Worm (Caenorhabditis elegans) whole organism, late embryonic: Measurements from ENCODE around the gene cest-33.

ENCODE experiments used
- C38D4.7 ChIP-seq: fragments of 200-800 bp; sonication (Bioruptor generic); optimal IDR thresholded peaks from 2 replicates; lab custom pipeline; 2018; ENCODE audit warnings: mild to moderate bottlenecking, missing genetic modification characterization, moderate library complexity, missing compliant biosample characterization
- ama-1 ChIP-seq: fragments of 150-350 bp; optimal IDR thresholded peaks from 2 replicates; lab custom pipeline; 2014
- che-1 ChIP-seq: sonication (generic microtip); optimal IDR thresholded peaks from 2 replicates; lab custom pipeline; 2016; ENCODE audit warnings: mild to moderate bottlenecking, missing genetic modification characterization, missing compliant biosample characterization
- dve-1 ChIP-seq: sonication (generic microtip); optimal IDR thresholded peaks from 2 replicates; lab custom pipeline; 2017; ENCODE audit warnings: antibody characterized with exemption, mild to moderate bottlenecking, missing genetic modification characterization, missing compliant biosample characterization
- fax-1 ChIP-seq: sonication (generic microtip); optimal IDR thresholded peaks from 2 replicates; lab custom pipeline; 2016; ENCODE audit warnings: missing genotype, missing genetic modification characterization, missing compliant biosample characterization
- hlh-30 ChIP-seq: sonication (generic microtip); optimal IDR thresholded peaks from 2 replicates; lab custom pipeline; 2017; ENCODE audit warnings: antibody characterized with exemption, missing genetic modification characterization, missing compliant biosample characterization; ENCODE audit not compliant: insufficient read depth
- nfya-1 ChIP-seq: sonication (generic microtip); optimal IDR thresholded peaks from 2 replicates; lab custom pipeline; 2017; ENCODE audit warnings: missing genetic modification characterization, mild to moderate bottlenecking, missing compliant biosample characterization, antibody characterized with exemption, moderate library complexity
- pros-1 ChIP-seq: fragments of 150-350 bp; optimal IDR thresholded peaks from 2 replicates; lab custom pipeline; 2014; ENCODE audit warnings: missing biosample characterization, missing genetic modification reagents, missing genetic modification characterization
- rnt-1 ChIP-seq: sonication (generic microtip); optimal IDR thresholded peaks from 2 replicates; lab custom pipeline; 2016; ENCODE audit warnings: missing genetic modification characterization, missing compliant biosample characterization

DNA sequence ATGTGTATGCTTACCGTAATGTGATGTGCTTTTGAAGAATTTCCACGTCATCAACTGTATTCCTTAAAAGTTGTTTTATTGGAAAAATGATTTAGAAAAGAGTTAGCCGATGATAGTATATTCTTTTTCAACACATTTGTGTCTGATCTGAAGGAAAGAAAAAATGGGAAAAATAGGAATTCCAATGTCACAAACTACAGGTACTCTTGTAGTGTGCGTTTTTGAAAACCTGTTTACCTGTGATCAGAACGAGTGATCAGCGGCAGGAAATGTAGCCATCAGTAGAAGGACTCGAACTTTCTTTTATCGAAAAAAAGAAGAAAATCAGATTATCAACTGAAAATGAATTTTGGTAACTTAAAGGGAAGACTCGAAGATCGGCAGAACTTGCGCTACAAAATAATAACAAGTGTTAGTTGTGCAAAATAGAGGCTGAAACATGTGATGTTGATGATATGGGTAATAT lies 43.7 kb downstream of the cest-33 start, which contains the start of gene T28C12.15:
- TF ChIP-seq nfya-1 (tag; lab: Kevin White, UChicago) (no peak), che-1 (tag; lab: Kevin White, UChicago) (no peak), rnt-1 (tag; lab: Kevin White, UChicago) (no peak), C38D4.7 (no peak), dve-1 (tag; lab: Kevin White, UChicago) (no peak), fax-1 (tag; lab: Kevin White, UChicago) (no peak), ama-1 (lab: Kevin White, UChicago) (no peak), hlh-30 (tag; lab: Kevin White, UChicago) (no peak), pros-1 (no peak)
